Worm (Caenorhabditis elegans): ENCODE data around the gene C05C8.5.

ce11 chrV:7199932-7200331, 34.7 kb downstream of the C05C8.5 start, which contains the start of gene F09G2.1:
- no peak for TF ChIP-seq unc-39 (tag; optimal IDR thresholded peaks at IDR 0.05)
- no peak for TF ChIP-seq ama-1 (optimal IDR thresholded peaks at IDR 0.05)
- no peak for TF ChIP-seq nhr-102 (tag; optimal IDR thresholded peaks at IDR 0.05)
- no peak for TF ChIP-seq ceh-20 (GFP tag; IDR thresholded peaks at IDR 0.05)
- TF ChIP-seq ZK546.5 (tag; optimal IDR thresholded peaks at IDR 0.05): no peak
- no peak for TF ChIP-seq pha-4 (GFP tag; IDR thresholded peaks at IDR 0.05)
- no peak for TF ChIP-seq pha-4 (tag; optimal IDR thresholded peaks at IDR 0.05)
- TF ChIP-seq zip-11 (GFP tag; IDR thresholded peaks at IDR 0.05): no peak
- TF ChIP-seq ceh-82 (tag; optimal IDR thresholded peaks at IDR 0.05): no peak
- no peak for TF ChIP-seq sdz-12 (GFP tag; optimal IDR thresholded peaks at IDR 0.05)
- no peak for TF ChIP-seq F26F4.8 (GFP tag; conservative IDR thresholded peaks at IDR 0.05)
